Worm (Caenorhabditis elegans) whole organism, early embryonic: ENCODE data around the gene M03A8.3.

Source experiments
- F13C5.2 ChIP-seq: sonication (generic microtip); optimal IDR thresholded peaks from 2 replicates; lab custom pipeline; 2017; ENCODE audit warnings: mild to moderate bottlenecking, missing genetic modification characterization, inconsistent platforms, missing compliant biosample characterization
- aly-1 ChIP-seq: sonication (generic microtip); optimal IDR thresholded peaks from 2 replicates; lab custom pipeline; 2016; ENCODE audit warnings: missing genetic modification characterization, missing compliant biosample characterization
- ama-1 ChIP-seq: fragments of 150-350 bp; optimal IDR thresholded peaks from 2 replicates; lab custom pipeline; 2014
- ceh-36 ChIP-seq: sonication (generic microtip); optimal IDR thresholded peaks from 2 replicates; lab custom pipeline; 2016; ENCODE audit warnings: missing genetic modification characterization, inconsistent platforms, missing compliant biosample characterization
- ets-7 ChIP-seq: sonication (generic microtip); optimal IDR thresholded peaks from 2 replicates; lab custom pipeline; 2016; ENCODE audit warnings: missing genotype, missing genetic modification characterization, missing compliant biosample characterization
- flt-1 ChIP-seq: fragments of 200-800 bp; sonication (Bioruptor generic); IDR thresholded peaks from 2 replicates; pipeline ENCODE4 v1.3.6; 2022; ENCODE audit warnings: missing genetic modification characterization, missing compliant biosample characterization
- hmg-4 ChIP-seq: fragments of 200-800 bp; sonication (Bioruptor generic); optimal IDR thresholded peaks from 2 replicates; lab custom pipeline; 2018; ENCODE audit warnings: mild to moderate bottlenecking, missing genetic modification characterization, missing compliant biosample characterization
- pes-1 ChIP-seq: fragments of 200-800 bp; sonication (Bioruptor generic); IDR thresholded peaks from 2 replicates; pipeline ENCODE4 v1.3.6; 2022; ENCODE audit warnings: missing genetic modification reagents, missing genetic modification characterization, missing compliant biosample characterization
- tbx-11 ChIP-seq: fragments of 200-800 bp; sonication (Bioruptor generic); IDR thresholded peaks from 2 replicates; pipeline ENCODE4 v1.3.6; 2022; ENCODE audit warnings: missing genetic modification characterization, missing compliant biosample characterization
- tra-4 ChIP-seq: sonication (generic microtip); optimal IDR thresholded peaks from 2 replicates; lab custom pipeline; 2017; ENCODE audit warnings: missing genetic modification characterization, missing compliant biosample characterization

DNA sequence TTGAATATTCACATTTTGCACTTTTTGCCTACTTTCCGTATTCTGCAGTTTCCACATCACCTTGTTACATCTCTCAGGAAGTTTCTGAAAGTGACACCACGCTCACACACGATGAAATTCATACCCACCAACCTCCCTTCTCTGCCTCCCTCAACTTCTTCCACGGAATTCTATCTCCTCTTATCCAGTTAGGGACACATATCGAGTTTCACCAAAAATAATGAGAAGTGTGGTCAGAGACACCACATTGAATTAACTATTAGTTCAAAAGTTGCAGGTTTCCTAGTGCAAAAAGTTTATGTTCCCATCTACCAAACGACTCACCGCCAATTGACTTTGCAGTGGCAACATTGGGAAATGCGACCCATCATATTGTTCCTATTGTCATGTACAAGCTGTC is 50.6 kb downstream of the M03A8.3 start:
- no peak for TF ChIP-seq ama-1
- TF ChIP-seq F13C5.2: no peak
- no peak for TF ChIP-seq flt-1
- TF ChIP-seq ceh-36 (tag; lab: Kevin White, UChicago): no peak
- TF ChIP-seq tra-4 (tag; lab: Kevin White, UChicago): no peak
- no peak for TF ChIP-seq ets-7 (tag; lab: Kevin White, UChicago)
- no peak for TF ChIP-seq hmg-4 (GFP tag; lab: Kevin White, UChicago)
- no peak for TF ChIP-seq tbx-11 (GFP tag; lab: Robert Waterston, UW)
- TF ChIP-seq pes-1 (GFP tag; lab: Robert Waterston, UW): no peak
- TF ChIP-seq aly-1 (tag; lab: Kevin White, UChicago): no peak
